Worm (Caenorhabditis elegans) whole organism, L1 larva: ENCODE results near the gene K10C2.12.

Experiments
- ceh-8 ChIP-seq: fragments of 200-800 bp; sonication (Bioruptor generic); optimal IDR thresholded peaks from 2 replicates; lab custom pipeline; 2018; ENCODE audit warnings: mild to moderate bottlenecking, missing genetic modification characterization, moderate library complexity, missing compliant biosample characterization
- irx-1 ChIP-seq: sonication (generic microtip); optimal IDR thresholded peaks from 2 replicates; lab custom pipeline; 2016; ENCODE audit warnings: missing genetic modification characterization, missing compliant biosample characterization
- nhr-77 ChIP-seq: fragments of 150-350 bp; optimal IDR thresholded peaks from 2 replicates; lab custom pipeline; 2014; ENCODE audit warnings: missing biosample characterization, missing genetic modification characterization

DNA sequence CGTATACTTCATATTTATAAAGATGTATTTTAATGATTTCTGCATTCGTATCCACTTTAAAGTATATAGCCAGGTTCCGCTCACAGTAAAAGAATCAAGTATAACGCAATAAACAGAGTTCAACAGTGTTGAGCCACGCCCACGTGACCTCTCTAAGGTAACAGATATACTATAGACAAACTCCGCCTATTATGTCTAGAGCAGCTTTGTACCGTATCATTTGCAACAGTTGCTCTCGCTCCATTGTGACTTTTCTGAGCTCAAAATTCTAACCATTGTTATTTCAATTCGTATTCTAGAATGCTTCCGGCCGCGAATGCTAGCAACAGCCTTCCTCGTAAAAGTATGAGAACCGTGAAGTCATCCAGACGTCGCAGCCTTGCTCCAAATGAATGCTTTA lies 47.2 kb downstream of the K10C2.12 start, which contains the start of gene C03B1.17:
- TF ChIP-seq ceh-8 (GFP tag; lab: Kevin White, UChicago) (no peak), nhr-77 (tag; lab: Kevin White, UChicago) (no peak), irx-1 (tag; lab: Kevin White, UChicago) (no peak)
